Worm (Caenorhabditis elegans) whole organism, late embryonic: ENCODE results near the gene tag-244.
A peak's percentile ranks its signal among the peaks of the same experiment; 100 is the strongest.

Experiments
- F13H6.1 ChIP-seq: sonication (generic microtip); optimal IDR thresholded peaks from 2 replicates; lab custom pipeline; 2016; ENCODE audit warnings: missing genetic modification characterization, missing compliant biosample characterization
- K02D7.2 ChIP-seq: sonication (generic microtip); optimal IDR thresholded peaks from 2 replicates; lab custom pipeline; 2017; ENCODE audit warnings: mild to moderate bottlenecking, missing genetic modification characterization, missing compliant biosample characterization
- T23F11.4 ChIP-seq: fragments of 200-800 bp; sonication (Bioruptor generic); optimal IDR thresholded peaks from 2 replicates; lab custom pipeline; 2018; ENCODE audit warnings: mild to moderate bottlenecking, missing genetic modification characterization, missing compliant biosample characterization
- Y22D7AL.16 ChIP-seq: sonication (generic microtip); optimal IDR thresholded peaks from 2 replicates; lab custom pipeline; 2016; ENCODE audit warnings: missing genetic modification characterization, missing compliant biosample characterization
- ama-1 ChIP-seq: fragments of 150-350 bp; optimal IDR thresholded peaks from 2 replicates; lab custom pipeline; 2014
- ceh-18 ChIP-seq: sonication (generic microtip); optimal IDR thresholded peaks from 2 replicates; lab custom pipeline; 2016; ENCODE audit warnings: missing genetic modification characterization, missing compliant biosample characterization
- ceh-2 ChIP-seq: sonication (generic microtip); optimal IDR thresholded peaks from 2 replicates; lab custom pipeline; 2016; ENCODE audit warnings: missing genotype, missing genetic modification characterization, missing compliant biosample characterization
- ceh-22 ChIP-seq: sonication (generic microtip); optimal IDR thresholded peaks from 2 replicates; lab custom pipeline; 2017; ENCODE audit warnings: missing biosample characterization, missing genetic modification characterization
- ceh-30 ChIP-seq: fragments of 150-350 bp; optimal IDR thresholded peaks from 2 replicates; lab custom pipeline; 2014; ENCODE audit warnings: missing biosample characterization, missing genetic modification characterization
- ceh-31 ChIP-seq: sonication (generic microtip); optimal IDR thresholded peaks from 2 replicates; lab custom pipeline; 2016; ENCODE audit warnings: missing genetic modification characterization, missing compliant biosample characterization
- ceh-34 ChIP-seq: sonication (generic microtip); optimal IDR thresholded peaks from 2 replicates; lab custom pipeline; 2016; ENCODE audit warnings: mild to moderate bottlenecking, missing genetic modification characterization, missing compliant biosample characterization
- ceh-6 ChIP-seq: fragments of 200-800 bp; sonication (Bioruptor generic); optimal IDR thresholded peaks from 2 replicates; lab custom pipeline; 2018; ENCODE audit warnings: mild to moderate bottlenecking, missing genetic modification characterization, missing compliant biosample characterization
- dmd-4 ChIP-seq: sonication (generic microtip); optimal IDR thresholded peaks from 2 replicates; lab custom pipeline; 2016; ENCODE audit warnings: borderline replicate concordance, missing genetic modification characterization, missing compliant biosample characterization
- dve-1 ChIP-seq: sonication (generic microtip); optimal IDR thresholded peaks from 2 replicates; lab custom pipeline; 2017; ENCODE audit warnings: antibody characterized with exemption, mild to moderate bottlenecking, missing genetic modification characterization, missing compliant biosample characterization
- ets-4 ChIP-seq: sonication (generic microtip); optimal IDR thresholded peaks from 2 replicates; lab custom pipeline; 2016; ENCODE audit warnings: missing genetic modification characterization, missing compliant biosample characterization
- eyg-1 ChIP-seq: sonication (generic microtip); optimal IDR thresholded peaks from 2 replicates; lab custom pipeline; 2016; ENCODE audit warnings: missing genotype, missing genetic modification characterization, missing compliant biosample characterization
- fax-1 ChIP-seq: sonication (generic microtip); optimal IDR thresholded peaks from 2 replicates; lab custom pipeline; 2016; ENCODE audit warnings: missing genotype, missing genetic modification characterization, missing compliant biosample characterization
- fkh-10 ChIP-seq: fragments of 150-350 bp; optimal IDR thresholded peaks from 2 replicates; lab custom pipeline; 2014; ENCODE audit warnings: missing biosample characterization, missing genetic modification reagents, missing genetic modification characterization
- fkh-6 ChIP-seq: sonication (generic microtip); optimal IDR thresholded peaks from 2 replicates; lab custom pipeline; 2016; ENCODE audit warnings: missing genetic modification characterization, missing compliant biosample characterization
- gmeb-2 ChIP-seq: sonication (generic microtip); optimal IDR thresholded peaks from 2 replicates; lab custom pipeline; 2016; ENCODE audit warnings: missing genetic modification characterization, inconsistent platforms, missing compliant biosample characterization
- hlh-13 ChIP-seq: fragments of 200-800 bp; sonication (Bioruptor generic); optimal IDR thresholded peaks from 2 replicates; lab custom pipeline; 2018; ENCODE audit warnings: mild to moderate bottlenecking, missing genetic modification characterization, missing compliant biosample characterization
- hlh-15 ChIP-seq: sonication (generic microtip); optimal IDR thresholded peaks from 2 replicates; lab custom pipeline; 2016; ENCODE audit warnings: missing genetic modification characterization, missing compliant biosample characterization
- hlh-30 ChIP-seq: sonication (generic microtip); optimal IDR thresholded peaks from 2 replicates; lab custom pipeline; 2017; ENCODE audit warnings: antibody characterized with exemption, missing genetic modification characterization, missing compliant biosample characterization; ENCODE audit not compliant: insufficient read depth
- hlh-8 ChIP-seq: sonication (generic microtip); optimal IDR thresholded peaks from 2 replicates; lab custom pipeline; 2016; ENCODE audit warnings: missing genotype, missing genetic modification characterization, missing compliant biosample characterization
- madf-2 ChIP-seq: sonication (generic microtip); optimal IDR thresholded peaks from 2 replicates; lab custom pipeline; 2017; ENCODE audit warnings: missing genetic modification characterization, missing compliant biosample characterization
- mec-3 ChIP-seq: sonication (generic microtip); optimal IDR thresholded peaks from 2 replicates; lab custom pipeline; 2016; ENCODE audit warnings: borderline replicate concordance, missing genetic modification characterization, missing compliant biosample characterization
- nfya-1 ChIP-seq: sonication (generic microtip); optimal IDR thresholded peaks from 2 replicates; lab custom pipeline; 2017; ENCODE audit warnings: missing genetic modification characterization, mild to moderate bottlenecking, missing compliant biosample characterization, antibody characterized with exemption, moderate library complexity
- nhr-11 ChIP-seq: fragments of 150-350 bp; optimal IDR thresholded peaks from 2 replicates; lab custom pipeline; 2014; ENCODE audit warnings: missing biosample characterization, missing genetic modification characterization
- odd-2 ChIP-seq: sonication (generic microtip); optimal IDR thresholded peaks from 2 replicates; lab custom pipeline; 2017; ENCODE audit warnings: antibody characterized with exemption, mild to moderate bottlenecking, missing genetic modification characterization, missing compliant biosample characterization
- pag-3 ChIP-seq: sonication (generic microtip); optimal IDR thresholded peaks from 2 replicates; lab custom pipeline; 2016; ENCODE audit warnings: missing compliant biosample characterization, missing genetic modification characterization, borderline replicate concordance
- pat-9 ChIP-seq: fragments of 200-800 bp; sonication (Bioruptor generic); optimal IDR thresholded peaks from 2 replicates; lab custom pipeline; 2018; ENCODE audit warnings: mild to moderate bottlenecking, missing genetic modification characterization, moderate library complexity, missing compliant biosample characterization
- pax-1 ChIP-seq: fragments of 150-350 bp; optimal IDR thresholded peaks from 2 replicates; lab custom pipeline; 2014; ENCODE audit warnings: missing biosample characterization, missing genetic modification characterization
- pha-2 ChIP-seq: sonication (generic microtip); optimal IDR thresholded peaks from 2 replicates; lab custom pipeline; 2017; ENCODE audit warnings: mild to moderate bottlenecking, missing genetic modification characterization, missing compliant biosample characterization
- pha-4 ChIP-seq: fragments of 150-350 bp; optimal IDR thresholded peaks from 2 replicates; lab custom pipeline; 2018; ENCODE audit warnings: missing biosample characterization, missing genetic modification reagents, missing genetic modification characterization
- pqm-1 ChIP-seq: sonication (generic microtip); optimal IDR thresholded peaks from 2 replicates; lab custom pipeline; 2016; ENCODE audit warnings: missing genetic modification characterization, missing compliant biosample characterization
- pros-1 ChIP-seq: fragments of 150-350 bp; optimal IDR thresholded peaks from 2 replicates; lab custom pipeline; 2014; ENCODE audit warnings: missing biosample characterization, missing genetic modification reagents, missing genetic modification characterization
- rnt-1 ChIP-seq: sonication (generic microtip); optimal IDR thresholded peaks from 2 replicates; lab custom pipeline; 2016; ENCODE audit warnings: missing genetic modification characterization, missing compliant biosample characterization
- sdc-2 ChIP-seq: sonication (generic microtip); optimal IDR thresholded peaks from 2 replicates; lab custom pipeline; 2016; ENCODE audit warnings: missing genotype, missing genetic modification characterization, missing compliant biosample characterization
- sox-2 ChIP-seq: fragments of 200-800 bp; sonication (Bioruptor generic); IDR thresholded peaks from 2 replicates; pipeline ENCODE4 v1.3.6; 2022; ENCODE audit warnings: missing genetic modification reagents, missing genetic modification characterization, missing compliant biosample characterization
- sox-4 ChIP-seq: sonication (generic microtip); optimal IDR thresholded peaks from 2 replicates; lab custom pipeline; 2017; ENCODE audit warnings: mild to moderate bottlenecking, missing genetic modification characterization, inconsistent platforms, missing compliant biosample characterization
- tbx-2 ChIP-seq: sonication (generic microtip); optimal IDR thresholded peaks from 2 replicates; lab custom pipeline; 2016; ENCODE audit warnings: missing genetic modification characterization, missing compliant biosample characterization
- unc-3 ChIP-seq, 2 experiments: fragments of 200-800 bp in 1 of 2; sonication (Bioruptor generic) in 1 of 2; sonication (generic microtip) in 1 of 2; conservative IDR thresholded peaks in 1 of 2; optimal IDR thresholded peaks in 1 of 2; 2 replicates each; pipeline versions ENCODE4 v1.3.6 to Lab custom; 2016 to 2022; ENCODE audit warnings: missing compliant biosample characterization in 2 of 2, missing genetic modification characterization in 2 of 2, missing genetic modification reagents in 1 of 2
- unc-42 ChIP-seq: sonication (generic microtip); optimal IDR thresholded peaks from 2 replicates; lab custom pipeline; 2016; ENCODE audit warnings: missing genotype, missing genetic modification characterization, missing compliant biosample characterization
- unc-55 ChIP-seq: sonication (generic microtip); optimal IDR thresholded peaks from 2 replicates; lab custom pipeline; 2017; ENCODE audit warnings: missing biosample characterization, missing genetic modification reagents, missing genetic modification characterization

Gene tag-244

DNA sequence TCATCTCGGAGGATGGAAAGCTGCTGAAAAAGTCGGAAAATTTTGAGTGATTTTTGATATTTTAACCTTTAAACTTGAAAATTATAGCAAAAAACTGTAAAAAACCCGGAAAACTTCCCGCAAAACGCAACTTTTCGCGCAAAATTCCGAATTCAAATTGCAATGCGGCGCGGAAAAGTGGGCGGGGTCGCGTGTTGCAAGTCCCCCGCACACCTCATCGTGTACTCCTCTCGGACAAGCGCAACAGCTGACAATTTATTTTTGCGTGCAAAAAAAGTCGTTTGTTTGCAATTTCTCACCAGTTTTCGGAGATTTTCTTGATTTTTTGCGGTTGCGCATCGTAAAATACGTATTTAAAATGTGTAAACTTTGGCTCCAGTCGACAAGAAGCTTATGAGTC lies 45.1 kb downstream of the tag-244 start, which contains the start of gene npp-8 (continued):
- no peak; the same call in 1 of the 2 replicates for TF ChIP-seq unc-3 (GFP tag; conservative IDR thresholded peaks at IDR 0.05; lab: Robert Waterston, UW)
- peak; percentile 84 for TF ChIP-seq unc-3 (tag; optimal IDR thresholded peaks at IDR 0.05; lab: Kevin White, UChicago)
- TF ChIP-seq fax-1 (tag; lab: Kevin White, UChicago) = peak; percentile 83
- TF ChIP-seq hlh-15 (tag; lab: Kevin White, UChicago) = peak; percentile 56
- peak; percentile 50 for TF ChIP-seq dve-1 (tag; lab: Kevin White, UChicago)
- peak; percentile 73 for TF ChIP-seq gmeb-2
- TF ChIP-seq pax-1 (tag; lab: Kevin White, UChicago) = no peak
- no peak for TF ChIP-seq nhr-11 (tag; lab: Kevin White, UChicago)
- TF ChIP-seq pat-9 = peak; percentile 85
- TF ChIP-seq hlh-30 = peak; percentile 79
- peak; percentile 64 for TF ChIP-seq ceh-30
- peak; percentile 79 for TF ChIP-seq K02D7.2 (tag; lab: Kevin White, UChicago)
- TF ChIP-seq F13H6.1 (tag; lab: Kevin White, UChicago) = peak; percentile 82
- peak; percentile 64 for TF ChIP-seq Y22D7AL.16
- no peak for TF ChIP-seq odd-2 (tag; lab: Kevin White, UChicago)
- TF ChIP-seq rnt-1 (tag; lab: Kevin White, UChicago) = peak; percentile 90
- TF ChIP-seq fkh-10 (GFP tag; lab: Kevin White, UChicago) = no peak
- no peak for TF ChIP-seq pag-3 (tag; lab: Kevin White, UChicago)
- TF ChIP-seq T23F11.4 = peak; percentile 47
- peak; percentile 75 for TF ChIP-seq sdc-2 (tag; lab: Kevin White, UChicago)
- peak; percentile 82 for TF ChIP-seq fkh-6 (tag; lab: Kevin White, UChicago)
- TF ChIP-seq ets-4 (tag; lab: Kevin White, UChicago) = peak; percentile 72
- TF ChIP-seq madf-2 (tag; lab: Kevin White, UChicago) = peak; percentile 58
- no peak for TF ChIP-seq pha-4 (tag; lab: Kevin White, UChicago)
- peak; percentile 95 for TF ChIP-seq ceh-31 (tag; lab: Kevin White, UChicago)
- peak; percentile 61 for TF ChIP-seq unc-42
- peak; percentile 65 for TF ChIP-seq mec-3 (tag; lab: Kevin White, UChicago)
- TF ChIP-seq ceh-34 (tag; lab: Kevin White, UChicago) = peak; percentile 89
- TF ChIP-seq ceh-2 (tag; lab: Kevin White, UChicago) = peak; percentile 87
- TF ChIP-seq ceh-6 = peak; percentile 67
- TF ChIP-seq tbx-2 (tag; lab: Kevin White, UChicago) = peak; percentile 93
- peak; percentile 82 for TF ChIP-seq hlh-8
- TF ChIP-seq ceh-18 (tag; lab: Kevin White, UChicago) = peak; percentile 89
- TF ChIP-seq dmd-4 = peak; percentile 62
- TF ChIP-seq pha-2 (tag; lab: Kevin White, UChicago) = peak; percentile 88
- TF ChIP-seq eyg-1 (tag; lab: Kevin White, UChicago) = no peak
- no peak for TF ChIP-seq pros-1 (tag; lab: Kevin White, UChicago)
- TF ChIP-seq sox-2 (GFP tag; lab: Robert Waterston, UW) = no peak
- no peak for TF ChIP-seq ama-1 (lab: Kevin White, UChicago)
- TF ChIP-seq unc-55 = no peak
- TF ChIP-seq hlh-13 (GFP tag; lab: Kevin White, UChicago) = peak; percentile 55
- TF ChIP-seq ceh-22 (tag; lab: Kevin White, UChicago) = peak; percentile 50
- TF ChIP-seq nfya-1 (tag; lab: Kevin White, UChicago) = peak; percentile 89
- peak; percentile 4 for TF ChIP-seq pqm-1 (tag; lab: Kevin White, UChicago)
- peak; percentile 80 for TF ChIP-seq sox-4 (tag; lab: Kevin White, UChicago)
